Fruit fly (Drosophila melanogaster) whole organism, embryonic: ENCODE measurements around the gene CG8460.

Experiments used
- B-H1 ChIP-seq: fragments of 200-800 bp; sonication (Bioruptor generic); IDR thresholded peaks from 3 replicates; pipeline ENCODE4 v1.3.6; 2022; ENCODE audit warnings: missing biosample characterization, missing genetic modification characterization
- Bgb ChIP-seq: fragments of 200-800 bp; sonication (Bioruptor generic); IDR thresholded peaks from 2 replicates; pipeline ENCODE4 v1.3.6; 2022; ENCODE audit warnings: missing biosample characterization, missing genetic modification characterization; ENCODE audit not compliant: partially characterized antibody
- C15 ChIP-seq: fragments of 200-800 bp; sonication (Bioruptor generic); IDR thresholded peaks from 3 replicates; pipeline ENCODE4 v1.3.6; 2022; ENCODE audit warnings: missing biosample characterization, missing genetic modification characterization
- CG10209 ChIP-seq: fragments of 200-800 bp; sonication (Bioruptor generic); optimal IDR thresholded peaks from 3 replicates; lab custom pipeline; 2017; ENCODE audit warnings: missing biosample characterization, mild to moderate bottlenecking, missing genetic modification characterization, missing genetic modification reagents
- CG10267 ChIP-seq: fragments of 200-800 bp; sonication (Bioruptor generic); optimal IDR thresholded peaks from 2 replicates; lab custom pipeline; 2018; ENCODE audit warnings: missing biosample characterization, mild to moderate bottlenecking, missing genetic modification characterization, moderate library complexity
- CG10321 ChIP-seq: fragments of 200-800 bp; sonication (Bioruptor generic); IDR thresholded peaks from 2 replicates; pipeline ENCODE4 v1.3.6; 2022; ENCODE audit warnings: missing biosample characterization, missing genetic modification characterization
- CG12155 ChIP-seq: fragments of 200-800 bp; sonication (Bioruptor generic); optimal IDR thresholded peaks from 3 replicates; lab custom pipeline; 2016; ENCODE audit warnings: missing biosample characterization, missing genetic modification characterization
- CG12391 ChIP-seq: fragments of 200-800 bp; sonication (Bioruptor generic); optimal IDR thresholded peaks from 3 replicates; lab custom pipeline; 2018; ENCODE audit warnings: missing biosample characterization, mild to moderate bottlenecking, missing genetic modification characterization, moderate library complexity
- CG12744 ChIP-seq: fragments of 200-800 bp; sonication (Bioruptor generic); optimal IDR thresholded peaks from 2 replicates; lab custom pipeline; 2016; ENCODE audit warnings: missing biosample characterization, missing genetic modification characterization
- CG13894 ChIP-seq: fragments of 200-800 bp; sonication (Bioruptor generic); optimal IDR thresholded peaks from 3 replicates; lab custom pipeline; 2018; ENCODE audit warnings: missing biosample characterization, mild to moderate bottlenecking, missing genetic modification characterization, moderate library complexity
- CG14710 ChIP-seq: fragments of 200-800 bp; sonication (Bioruptor generic); optimal IDR thresholded peaks from 3 replicates; lab custom pipeline; 2019; ENCODE audit warnings: missing biosample characterization, mild to moderate bottlenecking, missing genetic modification characterization, moderate library complexity
- CG15269 ChIP-seq: fragments of 200-800 bp; sonication (Bioruptor generic); optimal IDR thresholded peaks from 2 replicates; lab custom pipeline; 2018; ENCODE audit warnings: missing biosample characterization, mild to moderate bottlenecking, missing genetic modification characterization, moderate library complexity
- CG15479 ChIP-seq: fragments of 200-800 bp; sonication (Bioruptor generic); optimal IDR thresholded peaks from 3 replicates; lab custom pipeline; 2019; ENCODE audit warnings: missing biosample characterization, mild to moderate bottlenecking, missing genetic modification characterization, moderate library complexity
- CG1603 ChIP-seq: fragments of 200-800 bp; sonication (Bioruptor generic); optimal IDR thresholded peaks from 2 replicates; lab custom pipeline; 2019; ENCODE audit warnings: missing biosample characterization, mild to moderate bottlenecking, missing genetic modification characterization, moderate library complexity
- CG18476 ChIP-seq: fragments of 200-800 bp; sonication (Bioruptor generic); optimal IDR thresholded peaks from 2 replicates; lab custom pipeline; 2016; ENCODE audit warnings: missing biosample characterization, mild to moderate bottlenecking, missing genetic modification characterization
- CG2712 ChIP-seq: fragments of 200-800 bp; optimal IDR thresholded peaks from 3 replicates; lab custom pipeline; 2019; ENCODE audit warnings: missing biosample characterization, mild to moderate bottlenecking, missing genetic modification characterization, moderate library complexity
- CG30403 ChIP-seq: fragments of 200-800 bp; sonication (Bioruptor generic); optimal IDR thresholded peaks from 3 replicates; lab custom pipeline; 2016; ENCODE audit warnings: missing biosample characterization, missing genetic modification characterization
- CG4707 ChIP-seq: fragments of 200-800 bp; sonication (Bioruptor generic); optimal IDR thresholded peaks from 2 replicates; lab custom pipeline; 2018; ENCODE audit warnings: missing biosample characterization, mild to moderate bottlenecking, missing genetic modification characterization, moderate library complexity
- CG6813 ChIP-seq: fragments of 200-800 bp; sonication (Bioruptor generic); optimal IDR thresholded peaks from 2 replicates; lab custom pipeline; 2017; ENCODE audit warnings: missing biosample characterization, missing genetic modification characterization, mild to moderate bottlenecking, moderate library complexity, missing genetic modification reagents
- CG7271 ChIP-seq: fragments of 200-800 bp; sonication (Bioruptor generic); optimal IDR thresholded peaks from 2 replicates; lab custom pipeline; 2018; ENCODE audit warnings: missing biosample characterization, mild to moderate bottlenecking, missing genetic modification characterization, moderate library complexity
- CG7786 ChIP-seq: fragments of 200-800 bp; sonication (Bioruptor generic); optimal IDR thresholded peaks from 2 replicates; lab custom pipeline; 2016; ENCODE audit warnings: missing biosample characterization, missing genetic modification characterization
- CG8290 ChIP-seq, 3 experiments: fragments of 200-800 bp; sonication (Bioruptor generic); optimal IDR thresholded peaks; 2 replicates each; lab custom pipeline; 2016 to 2019; ENCODE audit warnings: missing biosample characterization in 3 of 3, missing genetic modification characterization in 3 of 3, mild to moderate bottlenecking in 2 of 3, moderate library complexity in 1 of 3
- CG8924 ChIP-seq: fragments of 200-800 bp; optimal IDR thresholded peaks from 3 replicates; lab custom pipeline; 2019; ENCODE audit warnings: missing biosample characterization, mild to moderate bottlenecking, missing genetic modification characterization, moderate library complexity
- CG9727 ChIP-seq: fragments of 200-800 bp; sonication (Bioruptor generic); optimal IDR thresholded peaks from 3 replicates; lab custom pipeline; 2017; ENCODE audit warnings: missing biosample characterization, mild to moderate bottlenecking, missing genetic modification characterization
- CoRest ChIP-seq: fragments of 200-800 bp; sonication (Bioruptor generic); optimal IDR thresholded peaks from 3 replicates; lab custom pipeline; 2018; ENCODE audit warnings: missing biosample characterization, mild to moderate bottlenecking, missing genetic modification characterization, moderate library complexity
- D19A ChIP-seq: fragments of 200-800 bp; optimal IDR thresholded peaks from 3 replicates; lab custom pipeline; 2019; ENCODE audit warnings: missing biosample characterization, mild to moderate bottlenecking, missing genetic modification characterization, moderate library complexity
- Med ChIP-seq: fragments of 200-800 bp; sonication (Bioruptor generic); peaks from one replicate; lab custom pipeline; 2016; ENCODE audit warnings: missing biosample characterization, missing genetic modification characterization, mild to moderate bottlenecking, inconsistent platforms, moderate library complexity
- PHDP ChIP-seq: fragments of 200-800 bp; sonication (Bioruptor generic); optimal IDR thresholded peaks from 3 replicates; lab custom pipeline; 2018; ENCODE audit warnings: missing biosample characterization, mild to moderate bottlenecking, missing genetic modification characterization, moderate library complexity
- Ravus ChIP-seq: fragments of 200-800 bp; sonication (Bioruptor generic); IDR thresholded peaks from 2 replicates; pipeline ENCODE4 v1.3.6; 2022; ENCODE audit warnings: missing biosample characterization, missing genetic modification characterization
- Side ChIP-seq: fragments of 200-800 bp; sonication (Bioruptor generic); optimal IDR thresholded peaks from 2 replicates; lab custom pipeline; 2016; ENCODE audit warnings: missing biosample characterization, missing genetic modification characterization
- Tbp ChIP-seq: fragments of >200 bp; optimal IDR thresholded peaks from 2 replicates; lab custom pipeline; 2018; ENCODE audit warnings: missing biosample characterization, missing genetic modification characterization
- ac ChIP-seq: fragments of 200-800 bp; sonication (Bioruptor generic); optimal IDR thresholded peaks from 3 replicates; lab custom pipeline; 2017; ENCODE audit warnings: missing biosample characterization, mild to moderate bottlenecking, missing genetic modification characterization
- ash1 ChIP-seq: fragments of 200-800 bp; sonication (Bioruptor generic); optimal IDR thresholded peaks from 2 replicates; lab custom pipeline; 2018; ENCODE audit warnings: missing biosample characterization, mild to moderate bottlenecking, missing genetic modification characterization
- bsh ChIP-seq, 2 experiments: fragments of 200-800 bp; sonication (Bioruptor generic); optimal IDR thresholded peaks; 2 replicates each; lab custom pipeline; 2017 to 2018; ENCODE audit warnings: mild to moderate bottlenecking in 2 of 2, missing biosample characterization in 2 of 2, missing genetic modification characterization in 2 of 2, moderate library complexity in 1 of 2
- dmrt11E ChIP-seq: fragments of 200-800 bp; sonication (Bioruptor generic); optimal IDR thresholded peaks from 3 replicates; lab custom pipeline; 2018; ENCODE audit warnings: missing biosample characterization, mild to moderate bottlenecking, missing genetic modification characterization, moderate library complexity
- exex ChIP-seq: fragments of 200-800 bp; sonication (Bioruptor generic); optimal IDR thresholded peaks from 4 replicates; lab custom pipeline; 2018; ENCODE audit warnings: missing biosample characterization, mild to moderate bottlenecking, missing genetic modification characterization, moderate library complexity
- ftz-f1 ChIP-seq: fragments of 200-800 bp; sonication (Bioruptor generic); optimal IDR thresholded peaks from 2 replicates; lab custom pipeline; 2016; ENCODE audit warnings: missing biosample characterization, missing genetic modification characterization
- gem ChIP-seq: fragments of 200-800 bp; sonication (Bioruptor generic); optimal IDR thresholded peaks from 2 replicates; lab custom pipeline; 2019; ENCODE audit warnings: missing biosample characterization, mild to moderate bottlenecking, missing genetic modification characterization, moderate library complexity
- gsb-n ChIP-seq: fragments of 200-800 bp; sonication (Bioruptor generic); optimal IDR thresholded peaks from 3 replicates; lab custom pipeline; 2018; ENCODE audit warnings: missing biosample characterization, mild to moderate bottlenecking, missing genetic modification characterization
- kni ChIP-seq: fragments of 200-800 bp; sonication (Bioruptor generic); optimal IDR thresholded peaks from 3 replicates; lab custom pipeline; 2017; ENCODE audit warnings: mild to moderate bottlenecking, missing biosample characterization, missing genetic modification reagents, missing genetic modification characterization
- lola ChIP-seq, 3 experiments: fragments of >200 bp in 2 of 3; fragments of 200-800 bp in 1 of 3; sonication (Bioruptor generic) in 1 of 3; optimal IDR thresholded peaks; 2 replicates each; lab custom pipeline; 2017 to 2019; ENCODE audit warnings: missing biosample characterization in 3 of 3, missing genetic modification characterization in 3 of 3, mild to moderate bottlenecking in 1 of 3, moderate library complexity in 1 of 3
- org-1 ChIP-seq: fragments of 200-800 bp; sonication (Bioruptor generic); optimal IDR thresholded peaks from 2 replicates; lab custom pipeline; 2017; ENCODE audit warnings: missing biosample characterization, missing genetic modification characterization
- sd ChIP-seq: fragments of 200-800 bp; sonication (Bioruptor generic); optimal IDR thresholded peaks from 3 replicates; lab custom pipeline; 2018; ENCODE audit warnings: missing biosample characterization, mild to moderate bottlenecking, missing genetic modification characterization, moderate library complexity
- sens ChIP-seq: fragments of 200-800 bp; sonication (Bioruptor generic); peaks from one replicate; lab custom pipeline; 2016; ENCODE audit warnings: missing biosample characterization, missing genetic modification characterization
- tll ChIP-seq, 2 experiments: fragments of 200-800 bp in 1 of 2; fragments of >200 bp in 1 of 2; sonication (Bioruptor generic) in 1 of 2; optimal IDR thresholded peaks; 2 replicates each; lab custom pipeline; 2017 to 2019; ENCODE audit warnings: missing biosample characterization in 2 of 2, missing genetic modification characterization in 2 of 2, mild to moderate bottlenecking in 1 of 2, moderate library complexity in 1 of 2
- unpg ChIP-seq: fragments of 200-800 bp; sonication (Bioruptor generic); optimal IDR thresholded peaks from 3 replicates; lab custom pipeline; 2018; ENCODE audit warnings: missing biosample characterization, mild to moderate bottlenecking, missing genetic modification characterization, moderate library complexity
- zen ChIP-seq: fragments of 200-800 bp; sonication (Bioruptor generic); optimal IDR thresholded peaks from 3 replicates; lab custom pipeline; 2018; ENCODE audit warnings: missing biosample characterization, mild to moderate bottlenecking, missing genetic modification characterization, moderate library complexity

The CG8460 gene

dm6 chr2L:8165800-8166576, 31.0 kb upstream of the CG8460 start (continued):
- TF ChIP-seq CG10321 (GFP tag; lab: Robert Waterston, UW) (no peak), CG10267 (tag; lab: Kevin White, UChicago) (peak; percentile 35), CG14710 (peak; percentile 26), B-H1 (GFP tag; lab: Robert Waterston, UW) (no peak), CG10209 (GFP tag; lab: Kevin White, UChicago) (peak; percentile 0), gem (tag; lab: Kevin White, UChicago) (peak; percentile 27), zen (tag; lab: Kevin White, UChicago) (peak; percentile 73), CG12744 (GFP tag; lab: Kevin White, UChicago) (peak; percentile 10), kni (GFP tag; lab: Kevin White, UChicago) (peak; percentile 28), ash1 (GFP tag; lab: Kevin White, UChicago) (no peak), dmrt11E (tag; lab: Kevin White, UChicago) (peak; percentile 53), Med (GFP tag; lab: Kevin White, UChicago) (peak; percentile 26), ftz-f1 (GFP tag; lab: Kevin White, UChicago) (no peak), unpg (GFP tag; lab: Kevin White, UChicago) (peak; percentile 13), CG1603 (tag; lab: Kevin White, UChicago) (peak; percentile 19), CG7786 (no peak), sd (tag; lab: Kevin White, UChicago) (peak; percentile 92), CG4707 (GFP tag; lab: Kevin White, UChicago) (no peak), PHDP (peak; percentile 16), sens (GFP tag; lab: Kevin White, UChicago) (peak; percentile 77), CG6813 (GFP tag; lab: Kevin White, UChicago) (peak; percentile 57), CG8290 (GFP tag; optimal IDR thresholded peaks at IDR 0.05; lab: Kevin White, UChicago) (no peak), CG8290 (tag; optimal IDR thresholded peaks at IDR 0.05; lab: Kevin White, UChicago) (peak in 1 of 2 experiments; percentile 27), bsh (GFP tag; optimal IDR thresholded peaks at IDR 0.05; lab: Kevin White, UChicago) (peak in 1 of 2 experiments; percentile 27), D19A (tag; lab: Kevin White, UChicago) (peak; percentile 18), exex (tag; lab: Kevin White, UChicago) (peak; percentile 32), CG12155 (GFP tag; lab: Kevin White, UChicago) (no peak), CG7271 (tag; lab: Kevin White, UChicago) (peak; percentile 80), CG2712 (peak; percentile 16), Tbp (no peak), org-1 (GFP tag; lab: Kevin White, UChicago) (peak; percentile 13), Side (GFP tag; lab: Kevin White, UChicago) (peak; percentile 17), Bgb (GFP tag; lab: Robert Waterston, UW) (no peak), tll (GFP tag; optimal IDR thresholded peaks at IDR 0.05; lab: Kevin White, UChicago) (peak in 1 of 2 experiments; percentile 99), gsb-n (tag; lab: Kevin White, UChicago) (peak; percentile 10), C15 (GFP tag; lab: Robert Waterston, UW) (no peak), CG15479 (peak; percentile 71), CG13894 (tag; lab: Kevin White, UChicago) (peak; percentile 77), lola (GFP tag; optimal IDR thresholded peaks at IDR 0.05; lab: Kevin White, UChicago) (peak in 1 of 3 experiments; percentile 22), CoRest (tag; lab: Kevin White, UChicago) (peak; percentile 1), CG15269 (tag; lab: Kevin White, UChicago) (peak; percentile 1), CG8924 (tag; lab: Kevin White, UChicago) (peak; percentile 55), CG9727 (peak; percentile 39), ac (peak; percentile 86), CG12391 (tag; lab: Kevin White, UChicago) (peak; percentile 5), CG18476 (no peak), Ravus (GFP tag; lab: Robert Waterston, UW) (no peak), CG30403 (GFP tag; lab: Kevin White, UChicago) (no peak)
